Fruit fly (Drosophila melanogaster) whole organism, embryonic: ENCODE data around the gene cni.

Experiments
- Abd-B ChIP-seq: fragments of 200-800 bp; sonication (Bioruptor generic); optimal IDR thresholded peaks from 2 replicates; lab custom pipeline; 2018; ENCODE audit warnings: missing biosample characterization, mild to moderate bottlenecking, missing genetic modification characterization, moderate library complexity
- Atf6 ChIP-seq: fragments of 200-800 bp; sonication (Bioruptor generic); IDR thresholded peaks from 2 replicates; pipeline ENCODE4 v1.3.6; 2022; ENCODE audit warnings: missing biosample characterization, missing genetic modification characterization
- CG10209 ChIP-seq: fragments of 200-800 bp; sonication (Bioruptor generic); optimal IDR thresholded peaks from 3 replicates; lab custom pipeline; 2017; ENCODE audit warnings: missing biosample characterization, mild to moderate bottlenecking, missing genetic modification characterization, missing genetic modification reagents
- CG10431 ChIP-seq: fragments of 200-800 bp; sonication (Bioruptor generic); optimal IDR thresholded peaks from 3 replicates; lab custom pipeline; 2018; ENCODE audit warnings: missing biosample characterization, mild to moderate bottlenecking, missing genetic modification characterization
- CG11456 ChIP-seq: fragments of 200-800 bp; sonication (Bioruptor generic); IDR thresholded peaks from 3 replicates; pipeline ENCODE4 v1.3.6; 2022; ENCODE audit warnings: missing biosample characterization, missing genetic modification characterization
- CG11723 ChIP-seq: fragments of 200-800 bp; sonication (Bioruptor generic); optimal IDR thresholded peaks from 2 replicates; lab custom pipeline; 2017; ENCODE audit warnings: missing biosample characterization, mild to moderate bottlenecking, missing genetic modification characterization
- CG12744 ChIP-seq: fragments of 200-800 bp; sonication (Bioruptor generic); optimal IDR thresholded peaks from 2 replicates; lab custom pipeline; 2016; ENCODE audit warnings: missing biosample characterization, missing genetic modification characterization
- CG1603 ChIP-seq: fragments of 200-800 bp; sonication (Bioruptor generic); optimal IDR thresholded peaks from 2 replicates; lab custom pipeline; 2019; ENCODE audit warnings: missing biosample characterization, mild to moderate bottlenecking, missing genetic modification characterization, moderate library complexity
- CG17829 ChIP-seq: fragments of 200-800 bp; optimal IDR thresholded peaks from 2 replicates; lab custom pipeline; 2019; ENCODE audit warnings: missing biosample characterization, mild to moderate bottlenecking, missing genetic modification characterization, moderate library complexity
- CG17912 ChIP-seq: fragments of 200-800 bp; sonication (Bioruptor generic); optimal IDR thresholded peaks from 2 replicates; lab custom pipeline; 2018; ENCODE audit warnings: missing biosample characterization, mild to moderate bottlenecking, missing genetic modification characterization
- CG18262 ChIP-seq: fragments of 200-800 bp; optimal IDR thresholded peaks from 3 replicates; lab custom pipeline; 2019; ENCODE audit warnings: missing biosample characterization, mild to moderate bottlenecking, missing genetic modification characterization, moderate library complexity
- CG1832 ChIP-seq: fragments of 200-800 bp; sonication (Bioruptor generic); optimal IDR thresholded peaks from 2 replicates; lab custom pipeline; 2017; ENCODE audit warnings: missing biosample characterization, mild to moderate bottlenecking, missing genetic modification characterization, inconsistent platforms
- CG2712 ChIP-seq: fragments of 200-800 bp; optimal IDR thresholded peaks from 3 replicates; lab custom pipeline; 2019; ENCODE audit warnings: missing biosample characterization, mild to moderate bottlenecking, missing genetic modification characterization, moderate library complexity
- CG2875 ChIP-seq: fragments of 200-800 bp; sonication (Bioruptor generic); optimal IDR thresholded peaks from 2 replicates; lab custom pipeline; 2017; ENCODE audit warnings: missing biosample characterization, mild to moderate bottlenecking, missing genetic modification characterization, missing genetic modification reagents
- CG34422 ChIP-seq: fragments of 200-800 bp; sonication (Bioruptor generic); IDR thresholded peaks from 3 replicates; pipeline ENCODE4 v1.3.6; 2022; ENCODE audit warnings: missing biosample characterization, missing genetic modification characterization
- CG4617 ChIP-seq: fragments of 200-800 bp; sonication (Bioruptor generic); optimal IDR thresholded peaks from 3 replicates; lab custom pipeline; 2016; ENCODE audit warnings: missing biosample characterization, missing genetic modification characterization, borderline replicate concordance
- CG8290 ChIP-seq, 3 experiments: fragments of 200-800 bp; sonication (Bioruptor generic); optimal IDR thresholded peaks; 2 replicates each; lab custom pipeline; 2016 to 2019; ENCODE audit warnings: missing biosample characterization in 3 of 3, missing genetic modification characterization in 3 of 3, mild to moderate bottlenecking in 2 of 3, moderate library complexity in 1 of 3
- CG8765 ChIP-seq: fragments of 200-800 bp; sonication (Bioruptor generic); IDR thresholded peaks from 2 replicates; pipeline ENCODE4 v1.3.6; 2022; ENCODE audit warnings: missing biosample characterization, missing genetic modification characterization
- CG9437 ChIP-seq: fragments of 200-800 bp; sonication (Bioruptor generic); optimal IDR thresholded peaks from 2 replicates; lab custom pipeline; 2018; ENCODE audit warnings: missing biosample characterization, mild to moderate bottlenecking, missing genetic modification characterization
- CTCF ChIP-seq: fragments of 200-800 bp; sonication (Bioruptor generic); optimal IDR thresholded peaks from 2 replicates; lab custom pipeline; 2017; ENCODE audit warnings: missing biosample characterization, mild to moderate bottlenecking, missing genetic modification characterization, moderate library complexity
- Camta ChIP-seq: fragments of 200-800 bp; sonication (Bioruptor generic); optimal IDR thresholded peaks from 2 replicates; lab custom pipeline; 2016; ENCODE audit warnings: missing biosample characterization, missing genetic modification characterization
- CkIIα-i1 ChIP-seq: fragments of 200-800 bp; sonication (Bioruptor generic); IDR thresholded peaks from 2 replicates; pipeline ENCODE4 v1.3.6; 2022; ENCODE audit warnings: missing biosample characterization, missing genetic modification characterization
- Dek ChIP-seq: fragments of 200-800 bp; sonication (Bioruptor generic); optimal IDR thresholded peaks from 3 replicates; lab custom pipeline; 2019; ENCODE audit warnings: missing biosample characterization, mild to moderate bottlenecking, missing genetic modification characterization, moderate library complexity
- ERR ChIP-seq: fragments of 200-800 bp; sonication (Bioruptor generic); optimal IDR thresholded peaks from 2 replicates; lab custom pipeline; 2016; ENCODE audit warnings: missing biosample characterization, missing genetic modification characterization
- Fer3 ChIP-seq: fragments of 200-800 bp; sonication (Bioruptor generic); optimal IDR thresholded peaks from 2 replicates; lab custom pipeline; 2018; ENCODE audit warnings: missing biosample characterization, mild to moderate bottlenecking, missing genetic modification characterization, moderate library complexity
- HmgZ ChIP-seq: fragments of 200-800 bp; sonication (Bioruptor generic); optimal IDR thresholded peaks from 2 replicates; lab custom pipeline; 2018; ENCODE audit warnings: missing biosample characterization, mild to moderate bottlenecking, missing genetic modification characterization
- Med ChIP-seq: fragments of 200-800 bp; sonication (Bioruptor generic); peaks from one replicate; lab custom pipeline; 2016; ENCODE audit warnings: missing biosample characterization, missing genetic modification characterization, mild to moderate bottlenecking, inconsistent platforms, moderate library complexity
- Meics ChIP-seq: fragments of 200-800 bp; sonication (Bioruptor generic); optimal IDR thresholded peaks from 2 replicates; lab custom pipeline; 2017; ENCODE audit warnings: missing biosample characterization, mild to moderate bottlenecking, missing genetic modification characterization
- Nf-YC ChIP-seq: fragments of 200-800 bp; optimal IDR thresholded peaks from 3 replicates; lab custom pipeline; 2019; ENCODE audit warnings: missing biosample characterization, mild to moderate bottlenecking, missing genetic modification characterization, moderate library complexity
- Pdp1 ChIP-seq, 2 experiments: fragments of 200-800 bp; sonication (Bioruptor generic); optimal IDR thresholded peaks; 3 replicates each; lab custom pipeline; 2016; ENCODE audit warnings: missing biosample characterization in 2 of 2, missing genetic modification characterization in 2 of 2, mild to moderate bottlenecking in 1 of 2, moderate library complexity in 1 of 2
- Rfx ChIP-seq: fragments of 200-800 bp; sonication (Bioruptor generic); IDR thresholded peaks from 2 replicates; pipeline ENCODE4 v1.3.6; 2022; ENCODE audit warnings: missing biosample characterization, missing genetic modification characterization
- Sox100B ChIP-seq: fragments of 200-800 bp; sonication (Bioruptor generic); optimal IDR thresholded peaks from 3 replicates; lab custom pipeline; 2018; ENCODE audit warnings: missing biosample characterization, mild to moderate bottlenecking, missing genetic modification characterization
- Trl ChIP-seq, 3 experiments: fragments of >200 bp in 2 of 3; fragments of 200-800 bp in 1 of 3; sonication (Bioruptor generic) in 1 of 3; optimal IDR thresholded peaks; 2 replicates in 1 of 3; 3 replicates in 2 of 3; lab custom pipeline; 2016 to 2017; ENCODE audit warnings: missing biosample characterization in 1 of 3, missing genetic modification characterization in 1 of 3
- bigmax ChIP-seq: fragments of 200-800 bp; sonication (Bioruptor generic); optimal IDR thresholded peaks from 2 replicates; lab custom pipeline; 2018; ENCODE audit warnings: missing biosample characterization, mild to moderate bottlenecking, missing genetic modification characterization
- cas ChIP-seq: fragments of 200-800 bp; sonication (Bioruptor generic); IDR thresholded peaks from 2 replicates; pipeline ENCODE4 v1.3.6; 2022; ENCODE audit warnings: missing biosample characterization, missing genetic modification characterization
- caup ChIP-seq: fragments of 200-800 bp; sonication (Bioruptor generic); optimal IDR thresholded peaks from 3 replicates; lab custom pipeline; 2017; ENCODE audit warnings: missing biosample characterization, mild to moderate bottlenecking, missing genetic modification characterization, moderate library complexity; ENCODE audit not compliant: severe bottlenecking
- chn ChIP-seq: fragments of 200-800 bp; sonication (Bioruptor generic); optimal IDR thresholded peaks from 2 replicates; lab custom pipeline; 2016; ENCODE audit warnings: missing biosample characterization, missing genetic modification characterization
- dpn ChIP-seq, 2 experiments: fragments of 200-800 bp; sonication (Bioruptor generic); optimal IDR thresholded peaks; 3 replicates each; lab custom pipeline; 2016; ENCODE audit warnings: missing biosample characterization in 2 of 2, missing genetic modification characterization in 2 of 2
- emc ChIP-seq: fragments of 200-800 bp; sonication (Bioruptor generic); optimal IDR thresholded peaks from 2 replicates; lab custom pipeline; 2016; ENCODE audit warnings: missing biosample characterization, missing genetic modification characterization
- gfzf ChIP-seq: fragments of 200-800 bp; sonication (Bioruptor generic); optimal IDR thresholded peaks from 2 replicates; lab custom pipeline; 2016; ENCODE audit warnings: missing biosample characterization, mild to moderate bottlenecking, missing genetic modification characterization, moderate library complexity
- kni ChIP-seq: fragments of 200-800 bp; sonication (Bioruptor generic); optimal IDR thresholded peaks from 3 replicates; lab custom pipeline; 2017; ENCODE audit warnings: mild to moderate bottlenecking, missing biosample characterization, missing genetic modification reagents, missing genetic modification characterization
- lov ChIP-seq, 2 experiments: fragments of 200-800 bp in 1 of 2; fragments of >200 bp in 1 of 2; sonication (Bioruptor generic) in 1 of 2; IDR thresholded peaks in 1 of 2; optimal IDR thresholded peaks in 1 of 2; 2 replicates in 1 of 2; 3 replicates in 1 of 2; pipeline versions ENCODE4 v1.3.6 to Lab custom; 2017 to 2022; ENCODE audit warnings: missing biosample characterization in 1 of 2, missing genetic modification characterization in 1 of 2
- mam ChIP-seq: fragments of 200-800 bp; sonication (Bioruptor generic); optimal IDR thresholded peaks from 3 replicates; lab custom pipeline; 2016; ENCODE audit warnings: missing biosample characterization, missing genetic modification characterization
- nom ChIP-seq: fragments of 200-800 bp; sonication (Bioruptor generic); optimal IDR thresholded peaks from 2 replicates; lab custom pipeline; 2017; ENCODE audit warnings: missing biosample characterization, missing genetic modification characterization, mild to moderate bottlenecking, moderate library complexity, missing genetic modification reagents
- peb ChIP-seq: fragments of 200-800 bp; sonication (Bioruptor generic); IDR thresholded peaks from 2 replicates; pipeline ENCODE4 v1.3.6; 2022; ENCODE audit warnings: missing biosample characterization, missing genetic modification characterization
- pfk ChIP-seq: fragments of 200-800 bp; sonication (Bioruptor generic); optimal IDR thresholded peaks from 2 replicates; lab custom pipeline; 2018; ENCODE audit warnings: missing biosample characterization, mild to moderate bottlenecking, missing genetic modification characterization, moderate library complexity
- sqz ChIP-seq: fragments of 200-800 bp; sonication (Bioruptor generic); optimal IDR thresholded peaks from 3 replicates; lab custom pipeline; 2018; ENCODE audit warnings: missing biosample characterization, mild to moderate bottlenecking, missing genetic modification characterization
- toy ChIP-seq: fragments of 200-800 bp; sonication (Bioruptor generic); IDR thresholded peaks from 2 replicates; pipeline ENCODE4 v1.3.6; 2022; ENCODE audit warnings: missing biosample characterization, missing genetic modification characterization
- vvl ChIP-seq: fragments of 200-800 bp; sonication (Bioruptor generic); IDR thresholded peaks from 2 replicates; pipeline ENCODE4 v1.3.6; 2022; ENCODE audit warnings: missing biosample characterization, missing genetic modification characterization
- zen2 ChIP-seq: fragments of 200-800 bp; sonication (Bioruptor generic); IDR thresholded peaks from 3 replicates; pipeline ENCODE4 v1.3.6; 2022; ENCODE audit warnings: missing biosample characterization, missing genetic modification characterization; ENCODE audit not compliant: partially characterized antibody

The cni gene

DNA sequence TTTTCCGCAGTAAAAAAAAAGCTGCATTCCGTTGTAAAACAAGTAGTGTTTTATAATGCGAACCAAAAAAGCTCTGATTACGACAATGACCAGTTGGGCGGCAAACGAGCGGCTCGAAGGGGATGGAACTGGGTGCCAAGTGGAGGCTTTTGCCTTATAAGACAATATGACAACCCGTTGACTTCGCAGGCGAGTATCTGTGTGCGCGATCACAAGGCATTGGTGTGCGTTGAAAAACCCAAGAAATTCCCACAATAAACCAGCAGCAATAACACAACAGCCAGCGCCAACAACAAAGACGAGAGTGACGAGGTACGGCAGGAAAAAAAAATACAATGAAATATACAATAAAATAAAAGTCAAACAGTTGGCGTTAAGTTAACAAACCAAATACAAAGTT is 4.5 kb upstream of the cni start (continued):
- TF ChIP-seq chn (GFP tag; lab: Kevin White, UChicago) (no peak), CG18262 (tag; lab: Kevin White, UChicago) (no peak), HmgZ (tag; lab: Kevin White, UChicago) (peak; percentile 57), CG1603 (tag; lab: Kevin White, UChicago) (no peak), CG2875 (GFP tag; lab: Kevin White, UChicago) (no peak), dpn (GFP tag; optimal IDR thresholded peaks at IDR 0.05; lab: Kevin White, UChicago) (no peak), CTCF (GFP tag; lab: Kevin White, UChicago) (no peak), CG11456 (GFP tag; lab: Robert Waterston, UW) (no peak), peb (GFP tag; lab: Robert Waterston, UW) (no peak), toy (GFP tag; lab: Robert Waterston, UW) (no peak), CkIIα-i1 (GFP tag; lab: Robert Waterston, UW) (no peak), lov (optimal IDR thresholded peaks at IDR 0.05; lab: Kevin White, UChicago) (no peak), lov (GFP tag; IDR thresholded peaks at IDR 0.05; lab: Robert Waterston, UW) (0 out of 3 replicates have a peak, but pooled peaks have one; percentile 44), pfk (GFP tag; lab: Kevin White, UChicago) (peak; percentile 25), nom (GFP tag; lab: Kevin White, UChicago) (peak; percentile 78), Trl (optimal IDR thresholded peaks at IDR 0.05; lab: Kevin White, UChicago) (no peak), Trl (GFP tag; optimal IDR thresholded peaks at IDR 0.05; lab: Kevin White, UChicago) (no peak), CG34422 (GFP tag; lab: Robert Waterston, UW) (no peak), CG1832 (GFP tag; lab: Kevin White, UChicago) (no peak), CG8765 (GFP tag; lab: Robert Waterston, UW) (no peak), bigmax (GFP tag; lab: Kevin White, UChicago) (no peak), cas (GFP tag; lab: Robert Waterston, UW) (no peak), Sox100B (GFP tag; lab: Kevin White, UChicago) (no peak), CG8290 (GFP tag; optimal IDR thresholded peaks at IDR 0.05; lab: Kevin White, UChicago) (no peak), CG8290 (tag; optimal IDR thresholded peaks at IDR 0.05; lab: Kevin White, UChicago) (peak in 1 of 2 experiments; percentile 38), vvl (GFP tag; lab: Robert Waterston, UW) (peak; percentile 55), ERR (GFP tag; lab: Kevin White, UChicago) (no peak), CG10431 (no peak), Pdp1 (GFP tag; optimal IDR thresholded peaks at IDR 0.05; lab: Kevin White, UChicago) (peak in 1 of 2 experiments; percentile 97), sqz (GFP tag; lab: Kevin White, UChicago) (peak; percentile 65), Rfx (GFP tag; lab: Robert Waterston, UW) (peak; percentile 36; the same call in 1 of the 2 replicates), CG17829 (tag; lab: Kevin White, UChicago) (no peak), Med (GFP tag; lab: Kevin White, UChicago) (peak; percentile 75), CG10209 (GFP tag; lab: Kevin White, UChicago) (no peak), CG12744 (GFP tag; lab: Kevin White, UChicago) (no peak), CG4617 (no peak), Nf-YC (peak; percentile 27), Meics (peak; percentile 6), Abd-B (GFP tag; lab: Kevin White, UChicago) (no peak), Atf6 (no peak), emc (GFP tag; lab: Kevin White, UChicago) (no peak), Dek (tag; lab: Kevin White, UChicago) (peak; percentile 26), Fer3 (peak; percentile 20), caup (peak; percentile 67), CG2712 (tag; lab: Kevin White, UChicago) (no peak), CG9437 (GFP tag; lab: Kevin White, UChicago) (no peak), gfzf (no peak), kni (GFP tag; lab: Kevin White, UChicago) (no peak), zen2 (GFP tag; lab: Robert Waterston, UW) (no peak), mam (no peak), CG11723 (no peak), Camta (GFP tag; lab: Kevin White, UChicago) (no peak), CG17912 (GFP tag; lab: Kevin White, UChicago) (no peak)
